Fruit fly (Drosophila melanogaster): ENCODE measurements around the gene ringer.
A peak's percentile ranks its signal among the peaks of the same experiment; 100 is the strongest.

DNA sequence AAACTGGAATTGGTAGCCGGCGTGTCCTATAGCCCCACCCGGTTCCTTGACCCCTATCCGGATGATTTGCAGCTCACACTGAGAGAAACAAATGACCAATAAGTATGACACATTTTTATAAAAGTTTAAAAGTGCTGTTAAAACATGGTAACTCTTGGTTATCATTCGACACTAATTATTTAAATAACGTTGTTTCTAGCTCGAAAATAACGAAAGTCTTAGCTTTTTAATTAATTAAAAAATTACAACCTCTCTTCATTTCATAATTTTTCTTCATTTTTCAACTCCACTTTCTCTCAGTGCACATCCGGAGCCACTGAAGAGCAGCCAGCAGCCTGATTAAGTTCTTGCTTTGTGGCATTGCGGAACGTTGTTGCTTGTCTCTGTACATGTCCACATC lies 5.0 kb upstream of the ringer start:
- TF ChIP-seq CG1621 (tag; optimal IDR thresholded peaks at IDR 0.05) (peak; percentile 84), ss (GFP tag; optimal IDR thresholded peaks at IDR 0.05) (peak; percentile 91 to 94), CG11902 (GFP tag; optimal IDR thresholded peaks at IDR 0.05) (peak; percentile 79), achi (GFP tag; optimal IDR thresholded peaks at IDR 0.05) (peak; percentile 86), CG34406 (GFP tag; optimal IDR thresholded peaks at IDR 0.05) (peak; percentile 89), CG16779 (tag; optimal IDR thresholded peaks at IDR 0.05) (peak; percentile 82), vri (GFP tag; optimal IDR thresholded peaks at IDR 0.05) (peak; percentile 67), topi (GFP tag; optimal IDR thresholded peaks at IDR 0.05) (peak; percentile 91), CG8119 (GFP tag; IDR thresholded peaks at IDR 0.05) (peak; percentile 81)

All from whole organism, prepupa.